Fruit fly (Drosophila melanogaster): ENCODE data around the gene CG10853.

dm6 chr3L:3903301-3903700, 44.4 kb upstream of the CG10853 start, which contains the start of gene Sc2:
- no peak for TF ChIP-seq psq (optimal IDR thresholded peaks at IDR 0.05)
- no peak for TF ChIP-seq usp (GFP tag; optimal IDR thresholded peaks at IDR 0.05)
- no peak for TF ChIP-seq CG8478 (optimal IDR thresholded peaks at IDR 0.05)
- no peak for TF ChIP-seq Dll (optimal IDR thresholded peaks at IDR 0.05)

Data from whole organism.